Fruit fly (Drosophila melanogaster) whole organism, embryonic: ENCODE data around the gene Tim9b.

ENCODE experiments used
- ATbp ChIP-seq: fragments of 200-800 bp; sonication (Bioruptor generic); optimal IDR thresholded peaks from 2 replicates; lab custom pipeline; 2017; ENCODE audit warnings: missing biosample characterization, mild to moderate bottlenecking, missing genetic modification characterization, missing genetic modification reagents
- Asciz ChIP-seq: fragments of 200-800 bp; sonication (Bioruptor generic); optimal IDR thresholded peaks from 2 replicates; lab custom pipeline; 2017; ENCODE audit warnings: missing biosample characterization, mild to moderate bottlenecking, missing genetic modification characterization, missing genetic modification reagents
- CG11560 ChIP-seq: fragments of 200-800 bp; sonication (Bioruptor generic); IDR thresholded peaks from 3 replicates; pipeline ENCODE4 v1.3.6; 2022; ENCODE audit warnings: missing biosample characterization, missing genetic modification characterization
- CG1602 ChIP-seq: fragments of 200-800 bp; sonication (Bioruptor generic); optimal IDR thresholded peaks from 3 replicates; lab custom pipeline; 2016; ENCODE audit warnings: missing biosample characterization, missing genetic modification characterization
- CG1647 ChIP-seq: fragments of 200-800 bp; sonication (Bioruptor generic); optimal IDR thresholded peaks from 3 replicates; lab custom pipeline; 2016; ENCODE audit warnings: missing biosample characterization, missing genetic modification characterization
- CG16815 ChIP-seq: fragments of 200-800 bp; sonication (Bioruptor generic); optimal IDR thresholded peaks from 3 replicates; lab custom pipeline; 2017; ENCODE audit warnings: missing biosample characterization, mild to moderate bottlenecking, missing genetic modification characterization
- CG17612 ChIP-seq: fragments of 200-800 bp; sonication (Bioruptor generic); IDR thresholded peaks from 2 replicates; pipeline ENCODE4 v1.3.6; 2022; ENCODE audit warnings: missing biosample characterization, missing genetic modification characterization
- CG18599 ChIP-seq: fragments of 200-800 bp; sonication (Bioruptor generic); optimal IDR thresholded peaks from 3 replicates; lab custom pipeline; 2017; ENCODE audit warnings: missing biosample characterization, missing genetic modification characterization, mild to moderate bottlenecking, moderate library complexity, missing genetic modification reagents
- CG4820 ChIP-seq: fragments of 200-800 bp; sonication (Bioruptor generic); optimal IDR thresholded peaks from 3 replicates; lab custom pipeline; 2016; ENCODE audit warnings: missing biosample characterization, missing genetic modification characterization
- CG7372 ChIP-seq: fragments of 200-800 bp; sonication (Bioruptor generic); IDR thresholded peaks from 2 replicates; pipeline ENCODE4 v1.3.6; 2022; ENCODE audit warnings: missing biosample characterization, missing genetic modification characterization
- CG7987 ChIP-seq: fragments of 200-800 bp; sonication (Bioruptor generic); optimal IDR thresholded peaks from 2 replicates; lab custom pipeline; 2018; ENCODE audit warnings: missing biosample characterization, mild to moderate bottlenecking, missing genetic modification characterization, moderate library complexity
- CG9437 ChIP-seq: fragments of 200-800 bp; sonication (Bioruptor generic); optimal IDR thresholded peaks from 2 replicates; lab custom pipeline; 2018; ENCODE audit warnings: missing biosample characterization, mild to moderate bottlenecking, missing genetic modification characterization
- Chrac-16 ChIP-seq: fragments of 200-800 bp; sonication (Bioruptor generic); optimal IDR thresholded peaks from 3 replicates; lab custom pipeline; 2016; ENCODE audit warnings: missing biosample characterization, missing genetic modification characterization
- CkIIα-i1 ChIP-seq: fragments of 200-800 bp; sonication (Bioruptor generic); IDR thresholded peaks from 2 replicates; pipeline ENCODE4 v1.3.6; 2022; ENCODE audit warnings: missing biosample characterization, missing genetic modification characterization
- Dad ChIP-seq: fragments of 200-800 bp; sonication (Bioruptor generic); optimal IDR thresholded peaks from 3 replicates; lab custom pipeline; 2016; ENCODE audit warnings: missing biosample characterization, missing genetic modification characterization
- Dbx ChIP-seq: fragments of 200-800 bp; sonication (Bioruptor generic); IDR thresholded peaks from 3 replicates; pipeline ENCODE4 v1.3.6; 2022; ENCODE audit warnings: missing biosample characterization, missing genetic modification characterization
- Dip3 ChIP-seq: fragments of 200-800 bp; sonication (Bioruptor generic); optimal IDR thresholded peaks from 3 replicates; lab custom pipeline; 2016; ENCODE audit warnings: missing biosample characterization, missing genetic modification characterization
- Dref ChIP-seq: fragments of 200-800 bp; sonication (Bioruptor generic); IDR thresholded peaks from 2 replicates; pipeline ENCODE4 v1.3.6; 2022; ENCODE audit warnings: missing biosample characterization, missing genetic modification characterization
- Drgx ChIP-seq: fragments of 200-800 bp; sonication (Bioruptor generic); IDR thresholded peaks from 2 replicates; pipeline ENCODE4 v1.3.6; 2022; ENCODE audit warnings: missing biosample characterization, missing genetic modification characterization
- ERR ChIP-seq: fragments of 200-800 bp; sonication (Bioruptor generic); optimal IDR thresholded peaks from 2 replicates; lab custom pipeline; 2016; ENCODE audit warnings: missing biosample characterization, missing genetic modification characterization
- Eip74EF ChIP-seq, 2 experiments: fragments of 200-800 bp in 1 of 2; fragments of >200 bp in 1 of 2; sonication (Bioruptor generic) in 1 of 2; optimal IDR thresholded peaks; 2 replicates each; lab custom pipeline; 2017 to 2019; ENCODE audit warnings: missing biosample characterization in 2 of 2, missing genetic modification characterization in 2 of 2, mild to moderate bottlenecking in 1 of 2, moderate library complexity in 1 of 2
- Gsc ChIP-seq: fragments of 200-800 bp; sonication (Bioruptor generic); IDR thresholded peaks from 2 replicates; pipeline ENCODE4 v1.3.6; 2022; ENCODE audit warnings: missing biosample characterization, missing genetic modification characterization
- H15 ChIP-seq: fragments of 200-800 bp; sonication (Bioruptor generic); IDR thresholded peaks from 3 replicates; pipeline ENCODE4 v1.3.6; 2022; ENCODE audit warnings: missing biosample characterization, missing genetic modification characterization
- Hand ChIP-seq: fragments of 200-800 bp; sonication (Bioruptor generic); optimal IDR thresholded peaks from 2 replicates; lab custom pipeline; 2017; ENCODE audit warnings: mild to moderate bottlenecking, missing biosample characterization, missing genetic modification reagents, missing genetic modification characterization
- Hsf ChIP-seq: fragments of 200-800 bp; sonication (Bioruptor generic); optimal IDR thresholded peaks from 3 replicates; lab custom pipeline; 2016; ENCODE audit warnings: missing biosample characterization, missing genetic modification characterization
- NC2α ChIP-seq: fragments of 200-800 bp; sonication (Bioruptor generic); optimal IDR thresholded peaks from 2 replicates; lab custom pipeline; 2016; ENCODE audit warnings: missing biosample characterization, missing genetic modification characterization
- ab ChIP-seq: fragments of 200-800 bp; sonication (Bioruptor generic); optimal IDR thresholded peaks from 2 replicates; lab custom pipeline; 2016; ENCODE audit warnings: missing biosample characterization, missing genetic modification characterization
- abd-A ChIP-seq: fragments of 200-800 bp; sonication (Bioruptor generic); optimal IDR thresholded peaks from 3 replicates; lab custom pipeline; 2019; ENCODE audit warnings: missing biosample characterization, mild to moderate bottlenecking, missing genetic modification characterization, moderate library complexity
- ac ChIP-seq: fragments of 200-800 bp; sonication (Bioruptor generic); optimal IDR thresholded peaks from 3 replicates; lab custom pipeline; 2017; ENCODE audit warnings: missing biosample characterization, mild to moderate bottlenecking, missing genetic modification characterization
- ash1 ChIP-seq: fragments of 200-800 bp; sonication (Bioruptor generic); optimal IDR thresholded peaks from 2 replicates; lab custom pipeline; 2018; ENCODE audit warnings: missing biosample characterization, mild to moderate bottlenecking, missing genetic modification characterization
- bab2 ChIP-seq: fragments of 200-800 bp; sonication (Bioruptor generic); optimal IDR thresholded peaks from 2 replicates; lab custom pipeline; 2016; ENCODE audit warnings: missing biosample characterization, missing genetic modification characterization
- cwo ChIP-seq: fragments of 200-800 bp; sonication (Bioruptor generic); optimal IDR thresholded peaks from 3 replicates; lab custom pipeline; 2017; ENCODE audit warnings: missing biosample characterization, missing genetic modification characterization, mild to moderate bottlenecking, moderate library complexity, missing genetic modification reagents
- danr ChIP-seq: fragments of 200-800 bp; sonication (Bioruptor generic); IDR thresholded peaks from 2 replicates; pipeline ENCODE4 v1.3.6; 2022; ENCODE audit warnings: missing biosample characterization, missing genetic modification characterization
- dpn ChIP-seq, 2 experiments: fragments of 200-800 bp; sonication (Bioruptor generic); optimal IDR thresholded peaks; 3 replicates each; lab custom pipeline; 2016; ENCODE audit warnings: missing biosample characterization in 2 of 2, missing genetic modification characterization in 2 of 2
- ems ChIP-seq: fragments of 200-800 bp; sonication (Bioruptor generic); optimal IDR thresholded peaks from 3 replicates; lab custom pipeline; 2016; ENCODE audit warnings: missing biosample characterization, missing genetic modification characterization
- ind ChIP-seq: fragments of 200-800 bp; sonication (Bioruptor generic); optimal IDR thresholded peaks from 3 replicates; lab custom pipeline; 2016; ENCODE audit warnings: missing biosample characterization, missing genetic modification characterization
- insv ChIP-seq, 2 experiments: fragments of 200-800 bp; sonication (Bioruptor generic); optimal IDR thresholded peaks; 3 replicates each; lab custom pipeline; 2016 to 2018; ENCODE audit warnings: missing biosample characterization in 2 of 2, missing genetic modification characterization in 2 of 2
- lola ChIP-seq, 3 experiments: fragments of >200 bp in 2 of 3; fragments of 200-800 bp in 1 of 3; sonication (Bioruptor generic) in 1 of 3; optimal IDR thresholded peaks; 2 replicates each; lab custom pipeline; 2017 to 2019; ENCODE audit warnings: missing biosample characterization in 3 of 3, missing genetic modification characterization in 3 of 3, mild to moderate bottlenecking in 1 of 3, moderate library complexity in 1 of 3
- pan ChIP-seq, 4 experiments: fragments of >200 bp in 3 of 4; fragments of 200-800 bp in 1 of 4; sonication (Bioruptor generic) in 1 of 4; optimal IDR thresholded peaks in 3 of 4; IDR thresholded peaks in 1 of 4; 2 replicates each; pipeline versions ENCODE4 v1.3.6 to Lab custom; 2017 to 2022; ENCODE audit warnings: missing biosample characterization in 2 of 4, missing genetic modification characterization in 2 of 4, mixed read lengths in 1 of 4
- pb ChIP-seq: fragments of 200-800 bp; sonication (Bioruptor generic); optimal IDR thresholded peaks from 3 replicates; lab custom pipeline; 2016; ENCODE audit warnings: missing biosample characterization, missing genetic modification characterization
- prd ChIP-seq, 3 experiments: fragments of >200 bp in 2 of 3; fragments of 200-800 bp in 1 of 3; sonication (Bioruptor generic) in 1 of 3; optimal IDR thresholded peaks in 2 of 3; IDR thresholded peaks in 1 of 3; 2 replicates in 2 of 3; 3 replicates in 1 of 3; pipeline versions ENCODE4 v1.3.6 to Lab custom; 2017 to 2022; ENCODE audit warnings: missing biosample characterization in 1 of 3, missing genetic modification characterization in 1 of 3
- run ChIP-seq: fragments of 200-800 bp; sonication (Bioruptor generic); optimal IDR thresholded peaks from 3 replicates; lab custom pipeline; 2018; ENCODE audit warnings: missing biosample characterization, mild to moderate bottlenecking, missing genetic modification characterization
- sens ChIP-seq: fragments of 200-800 bp; sonication (Bioruptor generic); peaks from one replicate; lab custom pipeline; 2016; ENCODE audit warnings: missing biosample characterization, missing genetic modification characterization
- slbo ChIP-seq: fragments of 200-800 bp; sonication (Bioruptor generic); IDR thresholded peaks from 2 replicates; pipeline ENCODE4 v1.3.6; 2022; ENCODE audit warnings: missing biosample characterization, missing genetic modification characterization
- slp2 ChIP-seq: fragments of 200-800 bp; sonication (Bioruptor generic); optimal IDR thresholded peaks from 2 replicates; lab custom pipeline; 2016; ENCODE audit warnings: missing biosample characterization, missing genetic modification characterization
- sqz ChIP-seq: fragments of 200-800 bp; sonication (Bioruptor generic); optimal IDR thresholded peaks from 3 replicates; lab custom pipeline; 2018; ENCODE audit warnings: missing biosample characterization, mild to moderate bottlenecking, missing genetic modification characterization
- tap ChIP-seq: fragments of 200-800 bp; optimal IDR thresholded peaks from 3 replicates; lab custom pipeline; 2019; ENCODE audit warnings: missing biosample characterization, mild to moderate bottlenecking, missing genetic modification characterization, moderate library complexity
- wdn ChIP-seq: fragments of 200-800 bp; sonication (Bioruptor generic); IDR thresholded peaks from 2 replicates; pipeline ENCODE4 v1.3.6; 2022; ENCODE audit warnings: missing biosample characterization, missing genetic modification characterization

Tim9b gene

dm6 chrX:19597684-19598363 is 20.5 kb downstream of the Tim9b start, which contains the start of gene RpS10b (continued):
- TF ChIP-seq CkIIα-i1 (GFP tag; lab: Robert Waterston, UW) (0 out of 2 replicates have a peak, but pooled peaks have one; percentile 17), Drgx (GFP tag; lab: Robert Waterston, UW) (peak; percentile 34; the same call in 1 of the 2 replicates), ATbp (GFP tag; lab: Kevin White, UChicago) (peak; percentile 92), ems (GFP tag; lab: Kevin White, UChicago) (peak; percentile 81), dpn (GFP tag; optimal IDR thresholded peaks at IDR 0.05; lab: Kevin White, UChicago) (peak; percentile 58 to 79), Gsc (GFP tag; lab: Robert Waterston, UW) (no peak), Dip3 (GFP tag; lab: Kevin White, UChicago) (peak; percentile 76), slp2 (GFP tag; lab: Kevin White, UChicago) (peak; percentile 91), Hsf (GFP tag; lab: Kevin White, UChicago) (peak; percentile 89), NC2α (peak; percentile 94), Hand (GFP tag; lab: Kevin White, UChicago) (peak; percentile 90), insv (GFP tag; optimal IDR thresholded peaks at IDR 0.05; lab: Kevin White, UChicago) (peak in 1 of 2 experiments; percentile 83), cwo (peak; percentile 77), CG4820 (GFP tag; lab: Kevin White, UChicago) (peak; percentile 75), ab (GFP tag; lab: Kevin White, UChicago) (no peak), CG7987 (GFP tag; lab: Kevin White, UChicago) (peak; percentile 97), Chrac-16 (GFP tag; lab: Kevin White, UChicago) (peak; percentile 68), Eip74EF (GFP tag; optimal IDR thresholded peaks at IDR 0.05; lab: Kevin White, UChicago) (peak in 1 of 2 experiments; percentile 87), CG16815 (GFP tag; lab: Kevin White, UChicago) (peak; percentile 64), Asciz (GFP tag; lab: Kevin White, UChicago) (peak; percentile 94), Dad (GFP tag; lab: Kevin White, UChicago) (peak; percentile 89), run (tag; lab: Kevin White, UChicago) (peak; percentile 70), pb (GFP tag; lab: Kevin White, UChicago) (peak; percentile 93), CG1647 (GFP tag; lab: Kevin White, UChicago) (peak; percentile 48), ERR (GFP tag; lab: Kevin White, UChicago) (peak; percentile 40), CG11560 (tag; lab: Robert Waterston, UW) (peak; percentile 73; the same call in 1 of the 3 replicates), H15 (GFP tag; lab: Robert Waterston, UW) (peak; percentile 75), Dref (peak; percentile 84), slbo (GFP tag; lab: Robert Waterston, UW) (peak; percentile 75), wdn (peak; percentile 72), CG7372 (GFP tag; lab: Robert Waterston, UW) (peak; percentile 41), ac (GFP tag; lab: Kevin White, UChicago) (peak; percentile 93), ash1 (GFP tag; lab: Kevin White, UChicago) (peak; percentile 81), sqz (GFP tag; lab: Kevin White, UChicago) (peak; percentile 94), tap (tag; lab: Kevin White, UChicago) (peak; percentile 60), abd-A (no peak), CG9437 (GFP tag; lab: Kevin White, UChicago) (peak; percentile 89), CG17612 (GFP tag; lab: Robert Waterston, UW) (peak; percentile 60; the same call in 1 of the 2 replicates), sens (GFP tag; lab: Kevin White, UChicago) (peak; percentile 96), CG18599 (GFP tag; lab: Kevin White, UChicago) (peak; percentile 92), danr (GFP tag; lab: Robert Waterston, UW) (peak; percentile 32; the same call in 1 of the 2 replicates), prd (optimal IDR thresholded peaks at IDR 0.05; lab: Kevin White, UChicago) (no peak), prd (GFP tag; IDR thresholded peaks at IDR 0.05; lab: Robert Waterston, UW) (peak; percentile 60), pan (optimal IDR thresholded peaks at IDR 0.05; lab: Kevin White, UChicago) (no peak), pan (GFP tag; optimal IDR thresholded peaks at IDR 0.05 in 1 of 2, IDR thresholded peaks at IDR 0.05 in 1 of 2) (peak in 1 of 2 experiments; percentile 87), ind (GFP tag; lab: Kevin White, UChicago) (peak; percentile 72), bab2 (GFP tag; lab: Kevin White, UChicago) (peak; percentile 68), Dbx (GFP tag; lab: Robert Waterston, UW) (peak; percentile 81), CG1602 (GFP tag; lab: Kevin White, UChicago) (peak; percentile 40), lola (GFP tag; optimal IDR thresholded peaks at IDR 0.05; lab: Kevin White, UChicago) (peak in 1 of 3 experiments; percentile 70)
